Worm (Caenorhabditis elegans) whole organism, L1 larva: ENCODE measurements around the gene T27A10.2.

Source experiments
- C16A3.4 ChIP-seq: fragments of 150-350 bp; optimal IDR thresholded peaks from 2 replicates; lab custom pipeline; 2014; ENCODE audit warnings: missing biosample characterization, missing genetic modification characterization
- aha-1 ChIP-seq: fragments of 150-350 bp; optimal IDR thresholded peaks from 2 replicates; lab custom pipeline; 2014; ENCODE audit warnings: missing biosample characterization, missing genetic modification characterization
- alr-1 ChIP-seq: fragments of 200-800 bp; sonication (Bioruptor generic); optimal IDR thresholded peaks from 2 replicates; lab custom pipeline; 2018; ENCODE audit warnings: borderline replicate concordance, mild to moderate bottlenecking, missing genetic modification characterization, missing compliant biosample characterization
- ama-1 ChIP-seq: fragments of 150-350 bp; optimal IDR thresholded peaks from 2 replicates; lab custom pipeline; 2014
- blmp-1 ChIP-seq: fragments of 150-350 bp; optimal IDR thresholded peaks from 2 replicates; lab custom pipeline; 2014; ENCODE audit warnings: missing biosample characterization, missing genetic modification characterization
- ceh-63 ChIP-seq: fragments of 200-800 bp; sonication (Bioruptor generic); optimal IDR thresholded peaks from 2 replicates; lab custom pipeline; 2018; ENCODE audit warnings: mild to moderate bottlenecking, missing genetic modification characterization, missing compliant biosample characterization
- ceh-8 ChIP-seq: fragments of 200-800 bp; sonication (Bioruptor generic); optimal IDR thresholded peaks from 2 replicates; lab custom pipeline; 2018; ENCODE audit warnings: mild to moderate bottlenecking, missing genetic modification characterization, moderate library complexity, missing compliant biosample characterization
- ceh-90 ChIP-seq: sonication (generic microtip); optimal IDR thresholded peaks from 2 replicates; lab custom pipeline; 2016; ENCODE audit warnings: missing genetic modification characterization, missing compliant biosample characterization
- dsc-1 ChIP-seq: sonication (generic microtip); optimal IDR thresholded peaks from 2 replicates; lab custom pipeline; 2016; ENCODE audit warnings: mild to moderate bottlenecking, missing genetic modification characterization, missing compliant biosample characterization
- efl-1 ChIP-seq, 4 experiments: fragments of 150-350 bp; optimal IDR thresholded peaks in 3 of 4; peaks in 1 of 4; 1 replicate in 1 of 4; 2 replicates in 3 of 4; lab custom pipeline; 2014; ENCODE audit warnings: missing biosample characterization in 2 of 4, missing genetic modification characterization in 2 of 4, missing genetic modification reagents in 2 of 4
- egl-13 ChIP-seq: sonication (generic microtip); optimal IDR thresholded peaks from 2 replicates; lab custom pipeline; 2016; ENCODE audit warnings: missing genotype, missing genetic modification reagents, missing genetic modification characterization, missing compliant biosample characterization
- egl-27 ChIP-seq, 2 experiments: fragments of 150-350 bp in 1 of 2; sonication (generic microtip); optimal IDR thresholded peaks; 3 replicates each; lab custom pipeline; 2017 to 2018; ENCODE audit warnings: missing biosample characterization in 2 of 2, missing genetic modification characterization in 2 of 2, missing genetic modification reagents in 2 of 2
- elt-2 ChIP-seq: sonication (generic microtip); optimal IDR thresholded peaks from 2 replicates; lab custom pipeline; 2016; ENCODE audit warnings: missing genetic modification characterization, mild to moderate bottlenecking, inconsistent platforms, missing compliant biosample characterization, missing genetic modification reagents
- elt-3 ChIP-seq, 6 experiments: fragments of 150-350 bp in 1 of 6; sonication (generic microtip); optimal IDR thresholded peaks; 2 replicates each; lab custom pipeline; 2017 to 2018; ENCODE audit warnings: missing biosample characterization in 6 of 6, missing genetic modification characterization in 6 of 6, inconsistent platforms in 1 of 6
- ets-5 ChIP-seq: fragments of 200-800 bp; sonication (Bioruptor generic); IDR thresholded peaks from 2 replicates; pipeline ENCODE4 v1.3.6; 2022; ENCODE audit warnings: missing genetic modification characterization, missing compliant biosample characterization
- fkh-8 ChIP-seq: sonication (generic microtip); optimal IDR thresholded peaks from 2 replicates; lab custom pipeline; 2016; ENCODE audit warnings: mild to moderate bottlenecking, missing genetic modification characterization, missing compliant biosample characterization
- fos-1 ChIP-seq: fragments of 150-350 bp; optimal IDR thresholded peaks from 2 replicates; lab custom pipeline; 2014; ENCODE audit warnings: missing biosample characterization, missing genetic modification characterization
- grh-1 ChIP-seq: fragments of 200-800 bp; sonication (Bioruptor generic); IDR thresholded peaks from 2 replicates; pipeline ENCODE4 v1.3.6; 2022; ENCODE audit warnings: missing genetic modification reagents, missing genetic modification characterization, missing compliant biosample characterization
- hpl-2 ChIP-seq: fragments of 150-350 bp; optimal IDR thresholded peaks from 2 replicates; lab custom pipeline; 2014; ENCODE audit warnings: missing biosample characterization, missing genetic modification reagents, missing genetic modification characterization
- irx-1 ChIP-seq: sonication (generic microtip); optimal IDR thresholded peaks from 2 replicates; lab custom pipeline; 2016; ENCODE audit warnings: missing genetic modification characterization, missing compliant biosample characterization
- isw-1 ChIP-seq: fragments of 200-800 bp; sonication (Bioruptor generic); IDR thresholded peaks from 2 replicates; pipeline ENCODE4 v1.3.6; 2022; ENCODE audit warnings: missing genetic modification characterization, missing compliant biosample characterization
- jun-1 ChIP-seq: fragments of 150-350 bp; optimal IDR thresholded peaks from 2 replicates; lab custom pipeline; 2014; ENCODE audit warnings: missing biosample characterization, missing genetic modification reagents, missing genetic modification characterization
- lin-14 ChIP-seq: fragments of 200-800 bp; sonication (Bioruptor generic); optimal IDR thresholded peaks from 2 replicates; lab custom pipeline; 2018; ENCODE audit warnings: mild to moderate bottlenecking, missing genetic modification characterization, moderate library complexity, missing compliant biosample characterization
- lin-15B ChIP-seq: fragments of 150-350 bp; sonication (generic microtip); optimal IDR thresholded peaks from 3 replicates; lab custom pipeline; 2014; ENCODE audit warnings: missing biosample characterization, missing genetic modification characterization
- lin-35 ChIP-seq, 2 experiments: fragments of 150-350 bp; optimal IDR thresholded peaks; 2 replicates each; lab custom pipeline; 2014; ENCODE audit warnings: missing biosample characterization in 2 of 2, missing genetic modification characterization in 2 of 2, missing genetic modification reagents in 2 of 2
- lir-3 ChIP-seq: sonication (generic microtip); optimal IDR thresholded peaks from 2 replicates; lab custom pipeline; 2016; ENCODE audit warnings: mild to moderate bottlenecking, missing genetic modification characterization, moderate library complexity, missing compliant biosample characterization; ENCODE audit not compliant: poor library complexity
- lsy-2 ChIP-seq, 2 experiments: fragments of 150-350 bp; optimal IDR thresholded peaks; 2 replicates each; lab custom pipeline; 2014; ENCODE audit warnings: missing biosample characterization in 2 of 2, missing genetic modification characterization in 2 of 2
- mab-9 ChIP-seq: fragments of 200-800 bp; sonication (Bioruptor generic); IDR thresholded peaks from 2 replicates; pipeline ENCODE4 v1.3.6; 2022; ENCODE audit warnings: missing genetic modification reagents, missing genetic modification characterization, missing compliant biosample characterization
- mdl-1 ChIP-seq, 2 experiments: fragments of 150-350 bp; optimal IDR thresholded peaks; 2 replicates each; lab custom pipeline; 2014 to 2017; ENCODE audit warnings: missing biosample characterization in 2 of 2, missing genetic modification characterization in 2 of 2, inconsistent platforms in 1 of 2
- mef-2 ChIP-seq: fragments of 150-350 bp; optimal IDR thresholded peaks from 2 replicates; lab custom pipeline; 2014; ENCODE audit warnings: missing biosample characterization, missing genetic modification characterization
- nhr-19 ChIP-seq: fragments of 200-800 bp; sonication (Bioruptor generic); conservative IDR thresholded peaks from 2 replicates; pipeline ENCODE4 v1.3.6; 2022; ENCODE audit warnings: missing genetic modification characterization, missing compliant biosample characterization
- nhr-20 ChIP-seq: sonication (generic microtip); optimal IDR thresholded peaks from 2 replicates; lab custom pipeline; 2016; ENCODE audit warnings: mild to moderate bottlenecking, missing genetic modification characterization, missing compliant biosample characterization
- nhr-47 ChIP-seq: sonication (generic microtip); optimal IDR thresholded peaks from 2 replicates; lab custom pipeline; 2016; ENCODE audit warnings: mild to moderate bottlenecking, missing genetic modification characterization, moderate library complexity, missing compliant biosample characterization
- nhr-71 ChIP-seq: sonication (generic microtip); optimal IDR thresholded peaks from 2 replicates; lab custom pipeline; 2016; ENCODE audit warnings: mild to moderate bottlenecking, missing genetic modification characterization, moderate library complexity, missing compliant biosample characterization
- nhr-85 ChIP-seq: sonication (generic microtip); peaks from one replicate; lab custom pipeline; 2016; ENCODE audit warnings: missing genetic modification characterization, inconsistent platforms, missing compliant biosample characterization
- pax-3 ChIP-seq: fragments of 200-800 bp; sonication (Bioruptor generic); optimal IDR thresholded peaks from 2 replicates; lab custom pipeline; 2018; ENCODE audit warnings: mild to moderate bottlenecking, missing genetic modification characterization, moderate library complexity, missing compliant biosample characterization
- rnt-1 ChIP-seq: sonication (generic microtip); optimal IDR thresholded peaks from 2 replicates; lab custom pipeline; 2016; ENCODE audit warnings: mild to moderate bottlenecking, missing genetic modification characterization, moderate library complexity, missing compliant biosample characterization
- snu-23 ChIP-seq: sonication (generic microtip); optimal IDR thresholded peaks from 2 replicates; lab custom pipeline; 2016; ENCODE audit warnings: missing genetic modification characterization, missing compliant biosample characterization
- sup-37 ChIP-seq: fragments of 200-800 bp; sonication (Bioruptor generic); optimal IDR thresholded peaks from 2 replicates; lab custom pipeline; 2018; ENCODE audit warnings: mild to moderate bottlenecking, missing genetic modification characterization, missing compliant biosample characterization
- unc-130 ChIP-seq: fragments of 150-350 bp; optimal IDR thresholded peaks from 2 replicates; lab custom pipeline; 2017; ENCODE audit warnings: missing biosample characterization, missing genetic modification characterization, inconsistent platforms
- unc-30 ChIP-seq: sonication (generic microtip); optimal IDR thresholded peaks from 2 replicates; lab custom pipeline; 2017; ENCODE audit warnings: missing biosample characterization, missing genetic modification characterization
- unc-62 ChIP-seq: fragments of 150-350 bp; optimal IDR thresholded peaks from 2 replicates; lab custom pipeline; 2014; ENCODE audit warnings: missing biosample characterization, missing genetic modification reagents, missing genetic modification characterization
- unc-86 ChIP-seq: sonication (generic microtip); optimal IDR thresholded peaks from 2 replicates; lab custom pipeline; 2016; ENCODE audit warnings: missing genetic modification characterization, missing compliant biosample characterization
- vab-15 ChIP-seq: sonication (generic microtip); optimal IDR thresholded peaks from 2 replicates; lab custom pipeline; 2017; ENCODE audit warnings: missing genotype, mild to moderate bottlenecking, missing genetic modification characterization, missing compliant biosample characterization
- xbp-1 ChIP-seq: sonication (generic microtip); optimal IDR thresholded peaks from 2 replicates; lab custom pipeline; 2016; ENCODE audit warnings: missing genetic modification characterization, missing compliant biosample characterization
- zip-4 ChIP-seq: fragments of 200-800 bp; sonication (Bioruptor generic); optimal IDR thresholded peaks from 2 replicates; lab custom pipeline; 2018; ENCODE audit warnings: mild to moderate bottlenecking, missing genetic modification characterization, moderate library complexity, missing compliant biosample characterization
- ztf-4 ChIP-seq: fragments of 150-350 bp; optimal IDR thresholded peaks from 2 replicates; lab custom pipeline; 2014; ENCODE audit warnings: missing biosample characterization, missing genetic modification characterization

The T27A10.2 gene

DNA sequence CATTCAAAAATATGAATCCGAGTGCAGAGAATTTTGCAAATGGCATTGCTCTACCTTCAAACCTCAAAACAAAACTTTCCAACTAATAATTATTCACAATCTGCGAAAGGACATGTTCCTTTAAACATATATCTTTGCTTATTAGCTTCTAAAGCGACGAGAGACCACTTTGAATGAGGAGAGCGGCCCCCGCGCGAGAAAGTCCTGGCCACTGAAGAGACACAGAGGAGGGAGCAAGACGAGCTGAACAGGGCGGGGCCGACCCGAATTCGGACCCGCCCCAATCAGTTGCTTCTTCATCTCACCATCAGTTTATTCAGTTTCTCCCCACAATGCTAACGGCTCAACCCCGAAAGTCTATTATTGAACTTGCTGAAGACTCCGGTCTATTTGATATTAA, at the start of gene T27A10.2:
Gene T27A10.2, plus strand, starts transcription at position 333 of the 400 bp plus-strand sequence.
- TF ChIP-seq blmp-1 (tag; lab: Kevin White, UChicago): no peak
- no peak for TF ChIP-seq efl-1 (optimal IDR thresholded peaks at IDR 0.05; lab: Kevin White, UChicago)
- peak in 1 of 2 experiments; percentile 52 for TF ChIP-seq efl-1 (GFP tag; optimal IDR thresholded peaks at IDR 0.05 in 1 of 2; lab: Kevin White, UChicago)
- TF ChIP-seq lin-14 (GFP tag; lab: Kevin White, UChicago): peak; percentile 24

DNA sequence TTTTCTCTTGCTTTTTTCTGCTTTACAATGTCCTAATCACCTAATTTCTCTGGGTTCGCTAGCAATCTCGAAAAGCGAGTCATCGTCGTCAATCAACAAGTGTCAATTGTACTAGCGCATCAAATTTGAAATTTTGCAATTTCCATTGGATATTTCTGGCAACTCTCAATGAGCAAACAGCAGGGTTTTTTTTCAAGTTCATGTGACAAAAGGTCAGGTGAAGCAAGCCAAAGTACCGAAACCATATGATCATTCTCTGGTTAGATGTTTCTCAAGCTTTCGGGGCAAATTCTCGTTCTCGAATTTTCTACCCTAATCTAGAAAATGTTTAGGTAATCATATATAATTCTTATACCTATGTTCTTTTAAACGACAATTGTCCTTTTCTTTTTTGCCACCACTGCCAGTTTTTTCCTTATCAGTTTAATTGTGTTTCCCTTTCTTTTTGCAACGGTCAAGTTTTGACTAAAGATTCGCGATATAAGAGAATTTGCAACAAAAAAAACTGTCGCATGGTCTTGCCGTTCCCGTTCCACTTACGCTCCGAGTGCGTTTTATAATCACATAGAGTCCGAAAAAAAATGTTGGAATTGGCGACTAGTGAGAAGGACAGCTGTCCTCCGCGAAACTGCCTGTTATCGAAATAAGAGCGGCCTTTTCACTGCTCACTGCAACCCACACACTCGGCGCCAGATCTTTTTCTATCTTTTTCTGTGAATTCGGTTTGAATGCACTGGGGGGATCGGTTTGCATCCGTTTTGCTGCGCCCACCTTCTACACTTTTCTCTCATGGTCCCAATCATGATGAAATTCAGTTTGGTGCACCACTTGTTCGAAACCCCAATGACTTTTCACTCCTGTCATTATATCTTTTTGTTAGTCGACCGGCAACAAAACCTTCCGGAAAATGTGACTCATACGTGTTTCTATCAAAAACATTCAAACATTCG, 49.2 kb upstream of the T27A10.2 start:
- TF ChIP-seq unc-130 (tag; lab: Kevin White, UChicago) (peak; percentile 10), mab-9 (no peak), pax-3 (tag; lab: Kevin White, UChicago) (no peak), elt-2 (tag; lab: Kevin White, UChicago) (no peak), unc-30 (tag; lab: Kevin White, UChicago) (no peak), zip-4 (GFP tag; lab: Kevin White, UChicago) (no peak), sup-37 (GFP tag; lab: Kevin White, UChicago) (no peak), elt-3 (tag; optimal IDR thresholded peaks at IDR 0.05; lab: Kevin White, UChicago) (no peak), fkh-8 (tag; lab: Kevin White, UChicago) (no peak), nhr-71 (tag; lab: Kevin White, UChicago) (peak; percentile 61), snu-23 (GFP tag; lab: Kevin White, UChicago) (peak; percentile 32), ceh-63 (GFP tag; lab: Kevin White, UChicago) (no peak), ceh-8 (GFP tag; lab: Kevin White, UChicago) (no peak), nhr-47 (no peak), hpl-2 (GFP tag; lab: Kevin White, UChicago) (no peak), efl-1 (optimal IDR thresholded peaks at IDR 0.05; lab: Kevin White, UChicago) (no peak), efl-1 (GFP tag; optimal IDR thresholded peaks at IDR 0.05 in 1 of 2; lab: Kevin White, UChicago) (peak in 1 of 2 experiments; percentile 91), lin-15B (tag; lab: Kevin White, UChicago) (no peak), aha-1 (tag; lab: Kevin White, UChicago) (no peak), jun-1 (tag; lab: Kevin White, UChicago) (no peak), fos-1 (tag; lab: Kevin White, UChicago) (no peak), nhr-19 (GFP tag; lab: Robert Waterston, UW) (peak; percentile 46; the same call in 1 of the 2 replicates), egl-13 (tag; lab: Kevin White, UChicago) (no peak), dsc-1 (tag; lab: Kevin White, UChicago) (peak; percentile 15), mef-2 (tag; lab: Kevin White, UChicago) (no peak), rnt-1 (peak; percentile 77), nhr-20 (peak; percentile 12), ceh-90 (tag; lab: Kevin White, UChicago) (no peak), lin-14 (GFP tag; lab: Kevin White, UChicago) (peak; percentile 75), C16A3.4 (no peak), unc-62 (no peak), lir-3 (tag; lab: Kevin White, UChicago) (no peak), lsy-2 (tag; optimal IDR thresholded peaks at IDR 0.05; lab: Kevin White, UChicago) (peak in 1 of 2 experiments; percentile 43), ama-1 (lab: Kevin White, UChicago) (no peak), vab-15 (tag; lab: Kevin White, UChicago) (no peak), mdl-1 (tag; optimal IDR thresholded peaks at IDR 0.05; lab: Kevin White, UChicago) (peak in 1 of 2 experiments; percentile 19), blmp-1 (tag; lab: Kevin White, UChicago) (peak; percentile 46), nhr-85 (tag; lab: Kevin White, UChicago) (no peak), grh-1 (GFP tag; lab: Robert Waterston, UW) (no peak), ets-5 (no peak), unc-86 (no peak), xbp-1 (tag; lab: Kevin White, UChicago) (no peak), alr-1 (no peak), irx-1 (tag; lab: Kevin White, UChicago) (no peak), ztf-4 (tag; lab: Kevin White, UChicago) (no peak), egl-27 (tag; optimal IDR thresholded peaks at IDR 0.05; lab: Kevin White, UChicago) (no peak), isw-1 (GFP tag; lab: Robert Waterston, UW) (no peak), lin-35 (GFP tag; optimal IDR thresholded peaks at IDR 0.05; lab: Kevin White, UChicago) (no peak)
- TF ChIP-seq, all 84 proteins: peak for 12
